Worm (Caenorhabditis elegans): Measurements from ENCODE around the gene M163.11.
"Not testable (repeated sequence)": the region's sequence is repeated elsewhere in the genome, so short reads cannot be mapped to it uniquely, and the experiment has no call there.

M163.11 gene

ce11 chrX:14525081-14525324 is 45.8 kb downstream of the M163.11 start, which contains the start of gene nspc-17:
TSS of gene nspc-17 (minus strand) at chrX:14525181.
- TF ChIP-seq unc-62 (GFP tag; optimal IDR thresholded peaks at IDR 0.05): not testable (repeated sequence)

- TF ChIP-seq unc-62 (GFP tag; optimal IDR thresholded peaks at IDR 0.05): peak; percentile 76
Measured at ce11 chrX:14525325-14526305, 46.4 kb downstream of the M163.11 start.

ce11 chrX:14527559-14527958 is 48.4 kb downstream of the M163.11 start, which contains the start of gene nspc-18:
TSS of gene nspc-18 (minus strand) at chrX:14527659.
- no peak for TF ChIP-seq unc-62 (GFP tag; optimal IDR thresholded peaks at IDR 0.05)

DNA sequence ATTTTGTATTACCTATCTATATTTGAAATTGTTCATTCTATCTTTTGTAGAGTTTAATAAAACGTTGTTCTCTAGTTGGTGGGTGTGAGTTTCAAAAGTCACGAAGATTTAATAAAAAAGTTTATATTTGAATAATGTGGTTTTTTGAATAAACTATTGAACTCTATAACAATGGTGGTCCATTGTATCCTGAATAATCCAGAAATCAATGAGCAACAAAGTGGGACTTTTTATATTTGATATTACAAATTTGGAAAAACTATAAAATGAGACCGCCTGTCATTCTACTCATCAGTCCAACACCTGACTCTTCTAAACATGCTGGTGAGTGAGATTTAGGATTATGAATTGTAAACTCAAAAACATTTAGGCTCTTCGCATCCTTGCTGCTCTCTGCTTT is 49.2 kb downstream of the M163.11 start, which contains the start of gene nspc-19:
nspc-19 (plus strand) TSS at position 301 of the 400 bp plus-strand sequence.
- not testable (repeated sequence) for TF ChIP-seq unc-62 (GFP tag; optimal IDR thresholded peaks at IDR 0.05)

Data from whole organism, dauer.